Worm (Caenorhabditis elegans) whole organism, L2 larva: Measurements from ENCODE around the gene acr-14.

Source experiments
- C34F6.9 ChIP-seq: fragments of 150-350 bp; optimal IDR thresholded peaks from 2 replicates; lab custom pipeline; 2014; ENCODE audit warnings: missing biosample characterization, missing genetic modification characterization
- F13H6.1 ChIP-seq: sonication (generic microtip); optimal IDR thresholded peaks from 2 replicates; lab custom pipeline; 2016; ENCODE audit warnings: missing genetic modification characterization, missing compliant biosample characterization
- R02D3.7 ChIP-seq: fragments of 150-350 bp; optimal IDR thresholded peaks from 2 replicates; lab custom pipeline; 2014; ENCODE audit warnings: missing biosample characterization, missing genetic modification characterization
- Y55F3AM.14 ChIP-seq: fragments of 200-800 bp; sonication (Bioruptor generic); optimal IDR thresholded peaks from 2 replicates; lab custom pipeline; 2018; ENCODE audit warnings: mild to moderate bottlenecking, missing genetic modification characterization, missing compliant biosample characterization
- ZK546.5 ChIP-seq: sonication (generic microtip); optimal IDR thresholded peaks from 2 replicates; lab custom pipeline; 2017; ENCODE audit warnings: missing biosample characterization, missing genetic modification characterization
- aly-2 ChIP-seq: fragments of 150-350 bp; optimal IDR thresholded peaks from 2 replicates; lab custom pipeline; 2014; ENCODE audit warnings: missing biosample characterization, missing genetic modification characterization
- ama-1 ChIP-seq: fragments of 150-350 bp; optimal IDR thresholded peaks from 2 replicates; lab custom pipeline; 2018; ENCODE audit warnings: inconsistent platforms
- blmp-1 ChIP-seq: sonication (generic microtip); optimal IDR thresholded peaks from 2 replicates; lab custom pipeline; 2017; ENCODE audit warnings: missing genetic modification characterization, mild to moderate bottlenecking, missing compliant biosample characterization, antibody characterized with exemption, moderate library complexity; ENCODE audit not compliant: insufficient read depth
- ceh-16 ChIP-seq: fragments of 150-350 bp; optimal IDR thresholded peaks from 2 replicates; lab custom pipeline; 2014; ENCODE audit warnings: missing biosample characterization, missing genetic modification characterization
- ceh-82 ChIP-seq: fragments of 150-350 bp; optimal IDR thresholded peaks from 2 replicates; lab custom pipeline; 2014; ENCODE audit warnings: missing biosample characterization, missing genetic modification characterization
- crh-2 ChIP-seq: sonication (generic microtip); optimal IDR thresholded peaks from 2 replicates; lab custom pipeline; 2017; ENCODE audit warnings: missing biosample characterization, missing genetic modification characterization
- dmd-4 ChIP-seq: sonication (generic microtip); optimal IDR thresholded peaks from 2 replicates; lab custom pipeline; 2017; ENCODE audit warnings: missing biosample characterization, missing genetic modification characterization
- elt-1 ChIP-seq: fragments of 150-350 bp; optimal IDR thresholded peaks from 2 replicates; lab custom pipeline; 2014; ENCODE audit warnings: missing biosample characterization, missing genetic modification characterization
- elt-3 ChIP-seq: sonication (generic microtip); optimal IDR thresholded peaks from 2 replicates; lab custom pipeline; 2017; ENCODE audit warnings: missing biosample characterization, missing genetic modification characterization
- fos-1 ChIP-seq: fragments of 150-350 bp; optimal IDR thresholded peaks from 2 replicates; lab custom pipeline; 2014; ENCODE audit warnings: missing biosample characterization, missing genetic modification characterization
- gmeb-1 ChIP-seq: fragments of 150-350 bp; optimal IDR thresholded peaks from 2 replicates; lab custom pipeline; 2014; ENCODE audit warnings: missing biosample characterization, missing genetic modification characterization
- lin-11 ChIP-seq: fragments of 150-350 bp; sonication (generic microtip); optimal IDR thresholded peaks from 2 replicates; lab custom pipeline; 2014; ENCODE audit warnings: missing biosample characterization, missing genetic modification characterization, inconsistent platforms, mixed read lengths
- lin-13 ChIP-seq: fragments of 150-350 bp; optimal IDR thresholded peaks from 2 replicates; lab custom pipeline; 2014; ENCODE audit warnings: missing biosample characterization, missing genetic modification reagents, missing genetic modification characterization
- lin-39 ChIP-seq: fragments of 150-350 bp; optimal IDR thresholded peaks from 2 replicates; lab custom pipeline; 2014; ENCODE audit warnings: missing biosample characterization, missing genetic modification reagents, missing genetic modification characterization
- lsy-2 ChIP-seq, 2 experiments: fragments of 150-350 bp in 1 of 2; sonication (generic microtip) in 1 of 2; optimal IDR thresholded peaks; 2 replicates each; lab custom pipeline; 2014 to 2017; ENCODE audit warnings: missing biosample characterization in 2 of 2, missing genetic modification characterization in 2 of 2
- mab-5 ChIP-seq: fragments of 150-350 bp; optimal IDR thresholded peaks from 2 replicates; lab custom pipeline; 2014; ENCODE audit warnings: missing biosample characterization, missing genetic modification characterization
- mbf-1 ChIP-seq: sonication (generic microtip); optimal IDR thresholded peaks from 2 replicates; lab custom pipeline; 2017; ENCODE audit warnings: missing biosample characterization, missing genetic modification characterization
- mdl-1 ChIP-seq, 2 experiments: fragments of 150-350 bp in 1 of 2; sonication (generic microtip) in 1 of 2; optimal IDR thresholded peaks; 2 replicates each; lab custom pipeline; 2017; ENCODE audit warnings: missing biosample characterization in 2 of 2, missing genetic modification characterization in 2 of 2
- nhr-11 ChIP-seq: fragments of 150-350 bp; optimal IDR thresholded peaks from 2 replicates; lab custom pipeline; 2014; ENCODE audit warnings: missing biosample characterization, missing genetic modification characterization
- nhr-12 ChIP-seq: fragments of 150-350 bp; optimal IDR thresholded peaks from 2 replicates; lab custom pipeline; 2014; ENCODE audit warnings: missing biosample characterization, missing genetic modification characterization
- nhr-129 ChIP-seq: fragments of 150-350 bp; optimal IDR thresholded peaks from 2 replicates; lab custom pipeline; 2014; ENCODE audit warnings: missing biosample characterization, missing genetic modification characterization
- nhr-21 ChIP-seq: fragments of 150-350 bp; optimal IDR thresholded peaks from 2 replicates; lab custom pipeline; 2014; ENCODE audit warnings: missing biosample characterization, missing genetic modification characterization
- nhr-23 ChIP-seq: fragments of 150-350 bp; optimal IDR thresholded peaks from 2 replicates; lab custom pipeline; 2014; ENCODE audit warnings: missing biosample characterization, missing genetic modification reagents, missing genetic modification characterization
- nhr-25 ChIP-seq: fragments of 150-350 bp; sonication (generic microtip); optimal IDR thresholded peaks from 3 replicates; lab custom pipeline; 2014; ENCODE audit warnings: missing biosample characterization, missing genetic modification characterization
- nhr-6 ChIP-seq: fragments of 150-350 bp; optimal IDR thresholded peaks from 2 replicates; lab custom pipeline; 2014; ENCODE audit warnings: missing biosample characterization, missing genetic modification characterization
- nhr-77 ChIP-seq: fragments of 150-350 bp; optimal IDR thresholded peaks from 2 replicates; lab custom pipeline; 2014; ENCODE audit warnings: missing biosample characterization, missing genetic modification characterization
- peb-1 ChIP-seq: fragments of 150-350 bp; optimal IDR thresholded peaks from 2 replicates; lab custom pipeline; 2014; ENCODE audit warnings: missing biosample characterization, missing genetic modification characterization
- sem-4 ChIP-seq: fragments of 150-350 bp; optimal IDR thresholded peaks from 2 replicates; lab custom pipeline; 2014; ENCODE audit warnings: missing biosample characterization, missing genetic modification reagents, missing genetic modification characterization
- skn-1 ChIP-seq: sonication (generic microtip); optimal IDR thresholded peaks from 2 replicates; lab custom pipeline; 2017; ENCODE audit warnings: missing biosample characterization, missing genetic modification characterization
- sma-3 ChIP-seq: sonication (generic microtip); optimal IDR thresholded peaks from 2 replicates; lab custom pipeline; 2016; ENCODE audit warnings: missing genetic modification reagents, missing genetic modification characterization, missing compliant biosample characterization
- sma-9 ChIP-seq, 2 experiments: fragments of 150-350 bp in 1 of 2; sonication (generic microtip) in 1 of 2; optimal IDR thresholded peaks; 2 replicates each; lab custom pipeline; 2014 to 2016; ENCODE audit warnings: missing genetic modification characterization in 2 of 2, mild to moderate bottlenecking in 1 of 2, missing biosample characterization in 1 of 2, missing compliant biosample characterization in 1 of 2, missing genetic modification reagents in 1 of 2, moderate library complexity in 1 of 2
- snpc-4 ChIP-seq: fragments of 150-350 bp; optimal IDR thresholded peaks from 2 replicates; lab custom pipeline; 2014; ENCODE audit warnings: missing biosample characterization, missing genetic modification characterization
- unc-55 ChIP-seq: fragments of 150-350 bp; sonication (generic microtip); optimal IDR thresholded peaks from 3 replicates; lab custom pipeline; 2014; ENCODE audit warnings: missing biosample characterization, missing genetic modification reagents, missing genetic modification characterization
- zag-1 ChIP-seq: fragments of 150-350 bp; optimal IDR thresholded peaks from 2 replicates; lab custom pipeline; 2014; ENCODE audit warnings: missing biosample characterization, missing genetic modification characterization
- ztf-1 ChIP-seq: fragments of 200-800 bp; sonication (Bioruptor generic); conservative IDR thresholded peaks from 2 replicates; pipeline ENCODE4 v1.3.6; 2022; ENCODE audit warnings: missing genetic modification characterization, missing compliant biosample characterization
- ztf-11 ChIP-seq: sonication (generic microtip); optimal IDR thresholded peaks from 2 replicates; lab custom pipeline; 2017; ENCODE audit warnings: missing biosample characterization, missing genetic modification characterization
- ztf-4 ChIP-seq: fragments of 150-350 bp; optimal IDR thresholded peaks from 2 replicates; lab custom pipeline; 2014; ENCODE audit warnings: missing biosample characterization, missing genetic modification characterization

Gene acr-14

ce11 chrII:8137379-8137778 is 39.6 kb downstream of the acr-14 start:
- peak; percentile 16 for TF ChIP-seq skn-1 (tag; lab: Kevin White, UChicago)
- TF ChIP-seq gmeb-1 (tag; lab: Kevin White, UChicago): peak; percentile 21
- TF ChIP-seq nhr-12 (tag; lab: Kevin White, UChicago): no peak
- no peak for TF ChIP-seq ztf-1 (GFP tag; lab: Robert Waterston, UW)
- TF ChIP-seq nhr-129 (tag; lab: Kevin White, UChicago): peak; percentile 49
- peak; percentile 37 for TF ChIP-seq C34F6.9 (tag; lab: Kevin White, UChicago)
- no peak for TF ChIP-seq nhr-11 (tag; lab: Kevin White, UChicago)
- TF ChIP-seq nhr-25 (tag; lab: Kevin White, UChicago): peak; percentile 8
- TF ChIP-seq lsy-2 (tag; optimal IDR thresholded peaks at IDR 0.05; lab: Kevin White, UChicago): peak in 1 of 2 experiments; percentile 67
- TF ChIP-seq F13H6.1 (tag; lab: Kevin White, UChicago): no peak
- TF ChIP-seq unc-55 (GFP tag; lab: Kevin White, UChicago): peak; percentile 29
- peak; percentile 1 for TF ChIP-seq sma-3
- TF ChIP-seq crh-2 (tag; lab: Kevin White, UChicago): no peak

- TF ChIP-seq blmp-1 (tag; lab: Kevin White, UChicago) (no peak), lin-39 (tag; lab: Kevin White, UChicago) (no peak), mab-5 (tag; lab: Kevin White, UChicago) (no peak), zag-1 (tag; lab: Kevin White, UChicago) (no peak), ceh-82 (tag; lab: Kevin White, UChicago) (no peak), ztf-1 (GFP tag; lab: Robert Waterston, UW) (no peak), dmd-4 (no peak), nhr-11 (tag; lab: Kevin White, UChicago) (no peak), nhr-21 (tag; lab: Kevin White, UChicago) (no peak), unc-55 (GFP tag; lab: Kevin White, UChicago) (no peak), gmeb-1 (tag; lab: Kevin White, UChicago) (no peak), lsy-2 (tag; optimal IDR thresholded peaks at IDR 0.05; lab: Kevin White, UChicago) (no peak), mbf-1 (tag; lab: Kevin White, UChicago) (no peak), Y55F3AM.14 (GFP tag; lab: Kevin White, UChicago) (no peak)
These were observed 40.2 kb downstream of the acr-14 start, which contains the start of gene ctns-1 for ce11 chrII:8136818-8137217. Gene ctns-1, minus strand, starts transcription at chrII:8136918.

- TF ChIP-seq nhr-21 (tag; lab: Kevin White, UChicago): no peak
These were observed 41.0 kb downstream of the acr-14 start for ce11 chrII:8135953-8136352.

ce11 chrII:8131413-8131966 is 45.5 kb downstream of the acr-14 start:
- peak; percentile 76 for TF ChIP-seq unc-55 (GFP tag; lab: Kevin White, UChicago)
- TF ChIP-seq Y55F3AM.14 (GFP tag; lab: Kevin White, UChicago): peak; percentile 57
- no peak for TF ChIP-seq ztf-4 (tag; lab: Kevin White, UChicago)
- TF ChIP-seq zag-1 (tag; lab: Kevin White, UChicago): peak; percentile 90
- TF ChIP-seq ceh-16 (tag; lab: Kevin White, UChicago): no peak
- TF ChIP-seq crh-2 (tag; lab: Kevin White, UChicago): peak; percentile 44
- TF ChIP-seq nhr-129 (tag; lab: Kevin White, UChicago): peak; percentile 39
- TF ChIP-seq ceh-82 (tag; lab: Kevin White, UChicago): no peak
- TF ChIP-seq nhr-11 (tag; lab: Kevin White, UChicago): no peak
- no peak for TF ChIP-seq ztf-1 (GFP tag; lab: Robert Waterston, UW)
- TF ChIP-seq gmeb-1 (tag; lab: Kevin White, UChicago): no peak
- TF ChIP-seq mab-5 (tag; lab: Kevin White, UChicago): peak; percentile 23
- peak in 1 of 2 experiments; percentile 52 for TF ChIP-seq mdl-1 (tag; optimal IDR thresholded peaks at IDR 0.05; lab: Kevin White, UChicago)
- TF ChIP-seq lin-11: peak; percentile 65
- TF ChIP-seq aly-2: no peak
- no peak for TF ChIP-seq nhr-77 (tag; lab: Kevin White, UChicago)
- no peak for TF ChIP-seq elt-1
- peak; percentile 44 to 78 for TF ChIP-seq lsy-2 (tag; optimal IDR thresholded peaks at IDR 0.05; lab: Kevin White, UChicago)
- TF ChIP-seq skn-1 (tag; lab: Kevin White, UChicago): no peak
- no peak for TF ChIP-seq R02D3.7
- TF ChIP-seq ama-1 (lab: Kevin White, UChicago): peak; percentile 10
- no peak for TF ChIP-seq fos-1
- no peak for TF ChIP-seq peb-1
- TF ChIP-seq C34F6.9 (tag; lab: Kevin White, UChicago): peak; percentile 52
- no peak for TF ChIP-seq nhr-23
- TF ChIP-seq lin-13 (GFP tag; lab: Kevin White, UChicago): no peak
- TF ChIP-seq sma-9 (GFP tag; optimal IDR thresholded peaks at IDR 0.05; lab: Kevin White, UChicago): peak; percentile 66
- TF ChIP-seq sma-9 (tag; optimal IDR thresholded peaks at IDR 0.05; lab: Kevin White, UChicago): no peak
- peak; percentile 13 for TF ChIP-seq snpc-4 (tag; lab: Kevin White, UChicago)
- TF ChIP-seq F13H6.1 (tag; lab: Kevin White, UChicago): peak; percentile 82
- TF ChIP-seq sem-4 (tag; lab: Kevin White, UChicago): no peak
- no peak for TF ChIP-seq nhr-12 (tag; lab: Kevin White, UChicago)
- TF ChIP-seq nhr-25 (tag; lab: Kevin White, UChicago): peak; percentile 80
- no peak for TF ChIP-seq elt-3 (tag; lab: Kevin White, UChicago)
- no peak for TF ChIP-seq lin-39 (tag; lab: Kevin White, UChicago)
- TF ChIP-seq mbf-1 (tag; lab: Kevin White, UChicago): no peak
- no peak for TF ChIP-seq ZK546.5 (tag; lab: Kevin White, UChicago)
- no peak for TF ChIP-seq dmd-4
- TF ChIP-seq ztf-11 (tag; lab: Kevin White, UChicago): no peak
- no peak for TF ChIP-seq nhr-6 (tag; lab: Kevin White, UChicago)
- TF ChIP-seq sma-3: peak; percentile 60
